Worm (Caenorhabditis elegans): Measurements from ENCODE around the gene Y54G2A.13.

- no peak for TF ChIP-seq flt-1 (GFP tag; IDR thresholded peaks at IDR 0.05)
- TF ChIP-seq med-1 (GFP tag; optimal IDR thresholded peaks at IDR 0.05; ENCODE audit: insufficient read depth) = no peak
These were observed 34.6 kb upstream of the Y54G2A.13 start for ce11 chrIV:2854161-2854560.
